Fruit fly (Drosophila melanogaster): Measurements from ENCODE around the gene D19A.
A peak's percentile ranks its signal among the peaks of the same experiment; 100 is the strongest.

The D19A gene

DNA sequence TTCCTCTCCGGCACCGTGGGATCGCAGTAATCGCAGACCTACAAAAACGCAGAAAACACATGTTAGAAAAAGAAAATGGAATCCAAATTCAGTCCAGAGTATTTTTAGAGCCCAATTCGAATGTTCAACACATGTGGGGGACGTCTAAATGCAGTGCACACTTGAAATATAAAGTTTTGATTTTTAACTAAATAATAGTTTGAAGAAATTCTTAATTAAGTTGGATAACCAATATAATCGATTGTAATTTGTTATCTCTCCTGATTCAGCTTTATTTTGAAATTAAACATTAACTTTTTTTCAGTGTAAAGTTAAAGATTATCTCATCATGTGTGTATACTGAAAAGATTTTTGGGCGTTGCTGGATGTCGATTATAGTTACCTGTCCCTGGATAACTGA is 28.3 kb upstream of the D19A start:
- TF ChIP-seq Gug (GFP tag; IDR thresholded peaks at IDR 0.05) (peak; percentile 26; the same call in 1 of the 2 replicates), achi (GFP tag; optimal IDR thresholded peaks at IDR 0.05) (peak; percentile 21), Sox15 (GFP tag; optimal IDR thresholded peaks at IDR 0.05) (no peak), Eip75B (GFP tag; optimal IDR thresholded peaks at IDR 0.05) (no peak), eg (GFP tag; IDR thresholded peaks at IDR 0.05) (peak; percentile 52; the same call in 2 of the 3 replicates), Hr38 (GFP tag; optimal IDR thresholded peaks at IDR 0.05) (no peak), CG31627 (GFP tag; optimal IDR thresholded peaks at IDR 0.05) (peak; percentile 35), CG32006 (GFP tag; optimal IDR thresholded peaks at IDR 0.05) (peak; percentile 50), Smox (GFP tag; optimal IDR thresholded peaks at IDR 0.05) (no peak), Sox102F (GFP tag; optimal IDR thresholded peaks at IDR 0.05) (peak; percentile 53), CG6808 (GFP tag; optimal IDR thresholded peaks at IDR 0.05) (no peak), salr (GFP tag; optimal IDR thresholded peaks at IDR 0.05) (no peak), CG10631 (GFP tag; optimal IDR thresholded peaks at IDR 0.05) (peak; percentile 55), net (GFP tag; optimal IDR thresholded peaks at IDR 0.05) (no peak), vri (GFP tag; optimal IDR thresholded peaks at IDR 0.05) (peak; percentile 29), CG34406 (GFP tag; optimal IDR thresholded peaks at IDR 0.05) (peak; percentile 4), CG3032 (tag; optimal IDR thresholded peaks at IDR 0.05) (no peak), CG6854 (GFP tag; optimal IDR thresholded peaks at IDR 0.05) (no peak), CG8632 (GFP tag; optimal IDR thresholded peaks at IDR 0.05) (peak; percentile 30), CG16779 (tag; optimal IDR thresholded peaks at IDR 0.05) (no peak), CG6792 (GFP tag; optimal IDR thresholded peaks at IDR 0.05) (peak; percentile 37), CG8119 (GFP tag; IDR thresholded peaks at IDR 0.05) (peak; percentile 47; the same call in 2 of the 3 replicates), CG9139 (GFP tag; optimal IDR thresholded peaks at IDR 0.05) (no peak), fd85E (GFP tag; optimal IDR thresholded peaks at IDR 0.05) (no peak), cyc (GFP tag; optimal IDR thresholded peaks at IDR 0.05) (no peak), Sox14 (GFP tag; optimal IDR thresholded peaks at IDR 0.05) (no peak), dac (GFP tag; optimal IDR thresholded peaks at IDR 0.05) (no peak), OdsH (GFP tag; optimal IDR thresholded peaks at IDR 0.05) (no peak), esn (GFP tag; optimal IDR thresholded peaks at IDR 0.05) (peak; percentile 69), topi (GFP tag; optimal IDR thresholded peaks at IDR 0.05) (no peak), CG6163 (GFP tag; IDR thresholded peaks at IDR 0.05) (0 out of 3 replicates have a peak, but pooled peaks have one; percentile 35), Hr4 (GFP tag; optimal IDR thresholded peaks at IDR 0.05) (no peak), Ets21C (GFP tag; optimal IDR thresholded peaks at IDR 0.05) (no peak), svp (GFP tag) (peak; percentile 65), CG11294 (GFP tag; IDR thresholded peaks at IDR 0.05) (no peak), spab (GFP tag; optimal IDR thresholded peaks at IDR 0.05) (no peak), Blimp-1 (GFP tag; optimal IDR thresholded peaks at IDR 0.05) (no peak), CG3919 (GFP tag; optimal IDR thresholded peaks at IDR 0.05) (no peak), Eip78C (GFP tag) (no peak), acj6 (GFP tag; optimal IDR thresholded peaks at IDR 0.05) (peak; percentile 42), CG7368 (GFP tag; optimal IDR thresholded peaks at IDR 0.05) (no peak), fd59A (GFP tag; optimal IDR thresholded peaks at IDR 0.05) (no peak), pdm3 (GFP tag; optimal IDR thresholded peaks at IDR 0.05) (no peak), Hr39 (GFP tag; optimal IDR thresholded peaks at IDR 0.05) (peak; percentile 52), CG15336 (GFP tag; IDR thresholded peaks at IDR 0.05) (peak; percentile 29; the same call in 1 of the 2 replicates), Met (GFP tag; optimal IDR thresholded peaks at IDR 0.05) (peak; percentile 67)

Data from whole organism, prepupa.